Worm (Caenorhabditis elegans) whole organism, L1 larva: Measurements from ENCODE around the gene ZC190.4.

ENCODE experiments used
- C04F5.9 ChIP-seq: sonication (generic microtip); optimal IDR thresholded peaks from 2 replicates; lab custom pipeline; 2016; ENCODE audit warnings: missing genetic modification characterization, missing compliant biosample characterization
- C34B4.2 ChIP-seq: sonication (generic microtip); optimal IDR thresholded peaks from 2 replicates; lab custom pipeline; 2017; ENCODE audit warnings: mild to moderate bottlenecking, missing genetic modification characterization, missing compliant biosample characterization
- Y116A8C.19 ChIP-seq: sonication (generic microtip); optimal IDR thresholded peaks from 2 replicates; lab custom pipeline; 2016; ENCODE audit warnings: missing compliant biosample characterization, missing genetic modification characterization, borderline replicate concordance
- alr-1 ChIP-seq: fragments of 200-800 bp; sonication (Bioruptor generic); optimal IDR thresholded peaks from 2 replicates; lab custom pipeline; 2018; ENCODE audit warnings: borderline replicate concordance, mild to moderate bottlenecking, missing genetic modification characterization, missing compliant biosample characterization
- blmp-1 ChIP-seq: fragments of 150-350 bp; optimal IDR thresholded peaks from 2 replicates; lab custom pipeline; 2014; ENCODE audit warnings: missing biosample characterization, missing genetic modification characterization
- ceh-63 ChIP-seq: fragments of 200-800 bp; sonication (Bioruptor generic); optimal IDR thresholded peaks from 2 replicates; lab custom pipeline; 2018; ENCODE audit warnings: mild to moderate bottlenecking, missing genetic modification characterization, missing compliant biosample characterization
- ceh-88 ChIP-seq: fragments of 200-800 bp; sonication (Bioruptor generic); IDR thresholded peaks from 2 replicates; pipeline ENCODE4 v1.3.6; 2022; ENCODE audit warnings: missing genetic modification characterization, missing compliant biosample characterization
- ceh-90 ChIP-seq: sonication (generic microtip); optimal IDR thresholded peaks from 2 replicates; lab custom pipeline; 2016; ENCODE audit warnings: missing genetic modification characterization, missing compliant biosample characterization
- ces-1 ChIP-seq: fragments of 150-350 bp; optimal IDR thresholded peaks from 2 replicates; lab custom pipeline; 2014; ENCODE audit warnings: missing biosample characterization, missing genetic modification reagents, missing genetic modification characterization
- dpl-1 ChIP-seq, 3 experiments: fragments of 150-350 bp in 2 of 3; sonication (generic microtip) in 1 of 3; optimal IDR thresholded peaks; 2 replicates each; lab custom pipeline; 2014 to 2017; ENCODE audit warnings: missing biosample characterization in 3 of 3, missing genetic modification characterization in 3 of 3, missing genetic modification reagents in 3 of 3
- efl-1 ChIP-seq, 4 experiments: fragments of 150-350 bp; optimal IDR thresholded peaks in 3 of 4; peaks in 1 of 4; 1 replicate in 1 of 4; 2 replicates in 3 of 4; lab custom pipeline; 2014; ENCODE audit warnings: missing biosample characterization in 2 of 4, missing genetic modification characterization in 2 of 4, missing genetic modification reagents in 2 of 4
- efl-3 ChIP-seq: fragments of 200-800 bp; sonication (Bioruptor generic); optimal IDR thresholded peaks from 2 replicates; lab custom pipeline; 2018; ENCODE audit warnings: mild to moderate bottlenecking, missing genetic modification characterization, missing compliant biosample characterization
- egl-27 ChIP-seq, 2 experiments: fragments of 150-350 bp in 1 of 2; sonication (generic microtip); optimal IDR thresholded peaks; 3 replicates each; lab custom pipeline; 2017 to 2018; ENCODE audit warnings: missing biosample characterization in 2 of 2, missing genetic modification characterization in 2 of 2, missing genetic modification reagents in 2 of 2
- elt-2 ChIP-seq: sonication (generic microtip); optimal IDR thresholded peaks from 2 replicates; lab custom pipeline; 2016; ENCODE audit warnings: missing genetic modification characterization, mild to moderate bottlenecking, inconsistent platforms, missing compliant biosample characterization, missing genetic modification reagents
- ets-5 ChIP-seq: fragments of 200-800 bp; sonication (Bioruptor generic); IDR thresholded peaks from 2 replicates; pipeline ENCODE4 v1.3.6; 2022; ENCODE audit warnings: missing genetic modification characterization, missing compliant biosample characterization
- fkh-4 ChIP-seq: sonication (generic microtip); optimal IDR thresholded peaks from 2 replicates; lab custom pipeline; 2016; ENCODE audit warnings: missing compliant biosample characterization, missing genetic modification characterization, borderline replicate concordance
- fos-1 ChIP-seq: fragments of 150-350 bp; optimal IDR thresholded peaks from 2 replicates; lab custom pipeline; 2014; ENCODE audit warnings: missing biosample characterization, missing genetic modification characterization
- grh-1 ChIP-seq: fragments of 200-800 bp; sonication (Bioruptor generic); IDR thresholded peaks from 2 replicates; pipeline ENCODE4 v1.3.6; 2022; ENCODE audit warnings: missing genetic modification reagents, missing genetic modification characterization, missing compliant biosample characterization
- isw-1 ChIP-seq: fragments of 200-800 bp; sonication (Bioruptor generic); IDR thresholded peaks from 2 replicates; pipeline ENCODE4 v1.3.6; 2022; ENCODE audit warnings: missing genetic modification characterization, missing compliant biosample characterization
- jun-1 ChIP-seq: fragments of 150-350 bp; optimal IDR thresholded peaks from 2 replicates; lab custom pipeline; 2014; ENCODE audit warnings: missing biosample characterization, missing genetic modification reagents, missing genetic modification characterization
- lin-14 ChIP-seq: fragments of 200-800 bp; sonication (Bioruptor generic); optimal IDR thresholded peaks from 2 replicates; lab custom pipeline; 2018; ENCODE audit warnings: mild to moderate bottlenecking, missing genetic modification characterization, moderate library complexity, missing compliant biosample characterization
- lin-35 ChIP-seq, 2 experiments: fragments of 150-350 bp; optimal IDR thresholded peaks; 2 replicates each; lab custom pipeline; 2014; ENCODE audit warnings: missing biosample characterization in 2 of 2, missing genetic modification characterization in 2 of 2, missing genetic modification reagents in 2 of 2
- lir-3 ChIP-seq: sonication (generic microtip); optimal IDR thresholded peaks from 2 replicates; lab custom pipeline; 2016; ENCODE audit warnings: mild to moderate bottlenecking, missing genetic modification characterization, moderate library complexity, missing compliant biosample characterization; ENCODE audit not compliant: poor library complexity
- mab-9 ChIP-seq: fragments of 200-800 bp; sonication (Bioruptor generic); IDR thresholded peaks from 2 replicates; pipeline ENCODE4 v1.3.6; 2022; ENCODE audit warnings: missing genetic modification reagents, missing genetic modification characterization, missing compliant biosample characterization
- nhr-11 ChIP-seq: fragments of 150-350 bp; optimal IDR thresholded peaks from 2 replicates; lab custom pipeline; 2014; ENCODE audit warnings: missing biosample characterization, missing genetic modification characterization
- nhr-12 ChIP-seq: sonication (generic microtip); optimal IDR thresholded peaks from 2 replicates; lab custom pipeline; 2017; ENCODE audit warnings: missing biosample characterization, missing genetic modification characterization
- nhr-20 ChIP-seq: sonication (generic microtip); optimal IDR thresholded peaks from 2 replicates; lab custom pipeline; 2016; ENCODE audit warnings: mild to moderate bottlenecking, missing genetic modification characterization, missing compliant biosample characterization
- nhr-28 ChIP-seq: fragments of 150-350 bp; optimal IDR thresholded peaks from 2 replicates; lab custom pipeline; 2014; ENCODE audit warnings: missing biosample characterization, missing genetic modification characterization
- nhr-77 ChIP-seq: fragments of 150-350 bp; optimal IDR thresholded peaks from 2 replicates; lab custom pipeline; 2014; ENCODE audit warnings: missing biosample characterization, missing genetic modification characterization
- nhr-90 ChIP-seq: sonication (generic microtip); optimal IDR thresholded peaks from 2 replicates; lab custom pipeline; 2016; ENCODE audit warnings: mild to moderate bottlenecking, missing genetic modification characterization, missing compliant biosample characterization; ENCODE audit not compliant: poor library complexity
- pax-3 ChIP-seq: fragments of 200-800 bp; sonication (Bioruptor generic); optimal IDR thresholded peaks from 2 replicates; lab custom pipeline; 2018; ENCODE audit warnings: mild to moderate bottlenecking, missing genetic modification characterization, moderate library complexity, missing compliant biosample characterization
- pqm-1 ChIP-seq: sonication (generic microtip); optimal IDR thresholded peaks from 3 replicates; lab custom pipeline; 2017; ENCODE audit warnings: missing biosample characterization, missing genetic modification characterization
- rnt-1 ChIP-seq: sonication (generic microtip); optimal IDR thresholded peaks from 2 replicates; lab custom pipeline; 2016; ENCODE audit warnings: mild to moderate bottlenecking, missing genetic modification characterization, moderate library complexity, missing compliant biosample characterization
- sptf-1 ChIP-seq: fragments of 150-350 bp; optimal IDR thresholded peaks from 2 replicates; lab custom pipeline; 2014; ENCODE audit warnings: missing biosample characterization, missing genetic modification characterization
- sup-37 ChIP-seq: fragments of 200-800 bp; sonication (Bioruptor generic); optimal IDR thresholded peaks from 2 replicates; lab custom pipeline; 2018; ENCODE audit warnings: mild to moderate bottlenecking, missing genetic modification characterization, missing compliant biosample characterization
- tlp-1 ChIP-seq: fragments of 150-350 bp; optimal IDR thresholded peaks from 2 replicates; lab custom pipeline; 2014; ENCODE audit warnings: missing biosample characterization, missing genetic modification characterization
- unc-130 ChIP-seq: fragments of 150-350 bp; optimal IDR thresholded peaks from 2 replicates; lab custom pipeline; 2017; ENCODE audit warnings: missing biosample characterization, missing genetic modification characterization, inconsistent platforms
- unc-30 ChIP-seq: sonication (generic microtip); optimal IDR thresholded peaks from 2 replicates; lab custom pipeline; 2017; ENCODE audit warnings: missing biosample characterization, missing genetic modification characterization
- unc-98 ChIP-seq: fragments of 200-800 bp; sonication (Bioruptor generic); IDR thresholded peaks from 2 replicates; pipeline ENCODE4 v1.3.6; 2022; ENCODE audit warnings: missing genetic modification characterization, missing compliant biosample characterization
- xbp-1 ChIP-seq: sonication (generic microtip); optimal IDR thresholded peaks from 2 replicates; lab custom pipeline; 2016; ENCODE audit warnings: missing genetic modification characterization, missing compliant biosample characterization

Gene ZC190.4

DNA sequence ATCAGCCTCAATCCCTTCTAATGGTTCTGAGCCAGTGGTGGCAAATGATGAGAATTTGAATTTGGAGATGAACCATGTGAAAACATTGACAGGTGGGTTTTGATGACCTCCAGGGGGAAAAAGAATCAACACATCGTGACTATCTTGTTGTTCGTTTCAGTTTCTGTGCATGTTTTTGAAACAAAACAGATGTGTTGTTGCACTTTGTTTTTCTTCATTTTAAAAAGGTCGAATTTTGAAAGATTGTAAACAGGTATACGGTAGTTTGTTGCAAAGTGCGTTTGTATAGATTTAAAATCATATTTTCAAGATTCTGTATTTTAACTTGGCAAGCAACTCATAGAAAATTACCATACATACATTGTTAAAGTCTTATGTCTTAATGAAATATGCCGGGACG lies 15.5 kb upstream of the ZC190.4 start:
- TF ChIP-seq nhr-77 (tag; lab: Kevin White, UChicago), result no peak
- no peak for TF ChIP-seq Y116A8C.19 (tag; lab: Kevin White, UChicago)
- TF ChIP-seq ceh-90 (tag; lab: Kevin White, UChicago), result no peak
- no peak for TF ChIP-seq nhr-12 (tag; lab: Kevin White, UChicago)
- no peak for TF ChIP-seq ceh-88
- TF ChIP-seq isw-1 (GFP tag; lab: Robert Waterston, UW), result no peak
- TF ChIP-seq nhr-20 (tag; lab: Kevin White, UChicago), result no peak
- no peak for TF ChIP-seq sptf-1 (tag; lab: Kevin White, UChicago)
- TF ChIP-seq unc-98 (GFP tag; lab: Robert Waterston, UW), result no peak
- no peak for TF ChIP-seq pqm-1 (tag; lab: Kevin White, UChicago)
- no peak for TF ChIP-seq C04F5.9 (tag; lab: Kevin White, UChicago)
- no peak for TF ChIP-seq ceh-63
- TF ChIP-seq pax-3 (tag; lab: Kevin White, UChicago), result no peak
- TF ChIP-seq C34B4.2 (tag; lab: Kevin White, UChicago), result no peak
- no peak for TF ChIP-seq alr-1
- TF ChIP-seq grh-1 (GFP tag; lab: Robert Waterston, UW), result no peak
- TF ChIP-seq ces-1 (GFP tag; lab: Kevin White, UChicago), result no peak
- TF ChIP-seq egl-27 (tag; optimal IDR thresholded peaks at IDR 0.05; lab: Kevin White, UChicago), result no peak
- TF ChIP-seq, all 84 proteins: peak for 0

DNA sequence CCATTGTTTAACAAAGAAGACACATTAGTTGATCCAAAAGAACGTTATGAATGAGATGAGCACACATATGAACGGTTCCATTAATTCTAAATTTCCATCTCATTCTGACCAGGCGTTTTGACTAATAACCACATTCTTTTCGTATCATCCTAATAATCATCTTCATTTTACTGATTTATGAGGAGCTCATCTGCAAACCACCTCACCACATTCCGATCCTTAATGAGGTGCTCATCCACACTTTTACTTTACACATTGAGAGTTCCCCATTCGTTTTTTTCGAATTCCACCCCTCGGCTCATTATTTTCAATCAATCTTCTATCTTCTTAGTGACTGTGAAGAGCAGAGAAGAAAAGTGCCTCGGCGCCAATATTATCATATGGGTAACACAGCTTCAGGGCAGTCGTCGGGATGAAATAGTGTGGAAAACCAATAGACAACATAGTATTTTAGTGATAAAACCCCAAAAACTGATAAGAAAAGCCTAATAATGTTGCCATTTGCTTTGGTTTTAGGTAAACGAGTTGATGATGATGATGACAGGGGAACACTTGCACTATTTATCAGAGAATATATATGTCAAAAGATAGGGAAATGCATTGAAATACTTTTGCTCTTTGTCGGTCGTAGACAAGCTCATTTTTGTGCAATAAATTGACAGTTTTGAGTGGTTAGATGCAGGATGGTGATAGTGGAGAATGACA lies 14.7 kb upstream of the ZC190.4 start:
- peak; percentile 17 for TF ChIP-seq nhr-20 (tag; lab: Kevin White, UChicago)
- no peak for TF ChIP-seq alr-1
- TF ChIP-seq nhr-90, result no peak
- TF ChIP-seq nhr-28 (tag; lab: Kevin White, UChicago), result no peak
- no peak for TF ChIP-seq ces-1 (GFP tag; lab: Kevin White, UChicago)
- peak; percentile 71 for TF ChIP-seq tlp-1 (tag; lab: Kevin White, UChicago)
- no peak for TF ChIP-seq unc-30 (tag; lab: Kevin White, UChicago)
- TF ChIP-seq blmp-1, result no peak
- peak in 1 of 2 experiments; percentile 32 for TF ChIP-seq lin-35 (GFP tag; optimal IDR thresholded peaks at IDR 0.05; lab: Kevin White, UChicago)
- no peak for TF ChIP-seq mab-9 (GFP tag; lab: Robert Waterston, UW)
- peak; percentile 41 for TF ChIP-seq lin-14 (GFP tag; lab: Kevin White, UChicago)
- TF ChIP-seq nhr-11 (tag; lab: Kevin White, UChicago), result no peak
- no peak for TF ChIP-seq unc-98 (GFP tag; lab: Robert Waterston, UW)
- peak; percentile 58 for TF ChIP-seq jun-1
- TF ChIP-seq dpl-1 (GFP tag; optimal IDR thresholded peaks at IDR 0.05; lab: Kevin White, UChicago), result no peak
- TF ChIP-seq efl-1 (optimal IDR thresholded peaks at IDR 0.05; lab: Kevin White, UChicago), result no peak
- TF ChIP-seq efl-1 (GFP tag; optimal IDR thresholded peaks at IDR 0.05 in 1 of 2; lab: Kevin White, UChicago), result peak in 1 of 2 experiments; percentile 72
- no peak for TF ChIP-seq lir-3
- no peak for TF ChIP-seq fos-1 (tag; lab: Kevin White, UChicago)
- TF ChIP-seq Y116A8C.19 (tag; lab: Kevin White, UChicago), result no peak
- TF ChIP-seq fkh-4, result no peak
- no peak for TF ChIP-seq sup-37 (GFP tag; lab: Kevin White, UChicago)
- TF ChIP-seq xbp-1 (tag; lab: Kevin White, UChicago), result no peak
- TF ChIP-seq elt-2 (tag; lab: Kevin White, UChicago), result peak; percentile 98
- TF ChIP-seq efl-3 (GFP tag; lab: Kevin White, UChicago), result no peak
- TF ChIP-seq rnt-1, result no peak
- TF ChIP-seq ets-5 (GFP tag; lab: Robert Waterston, UW), result no peak
- TF ChIP-seq unc-130 (tag; lab: Kevin White, UChicago), result no peak
- TF ChIP-seq isw-1 (GFP tag; lab: Robert Waterston, UW), result no peak
